Worm (Caenorhabditis elegans) whole organism, L3 larva: ENCODE data around the gene F23D12.4.

Experiments used
- ama-1 ChIP-seq: fragments of 150-350 bp; optimal IDR thresholded peaks from 2 replicates; lab custom pipeline; 2018
- ceh-9 ChIP-seq: sonication (generic microtip); optimal IDR thresholded peaks from 2 replicates; lab custom pipeline; 2018; ENCODE audit warnings: missing biosample characterization, missing genetic modification characterization
- elt-3 ChIP-seq, 3 experiments: fragments of 150-350 bp in 1 of 3; sonication (generic microtip) in 2 of 3; optimal IDR thresholded peaks; 2 replicates in 2 of 3; 4 replicates in 1 of 3; lab custom pipeline; 2014 to 2017; ENCODE audit warnings: missing biosample characterization in 3 of 3, missing genetic modification characterization in 3 of 3
- lin-15B ChIP-seq: fragments of 150-350 bp; optimal IDR thresholded peaks from 2 replicates; lab custom pipeline; 2014; ENCODE audit warnings: missing biosample characterization, missing genetic modification characterization
- lin-39 ChIP-seq: fragments of 150-350 bp; optimal IDR thresholded peaks from 2 replicates; lab custom pipeline; 2018; ENCODE audit warnings: missing biosample characterization, missing genetic modification reagents, missing genetic modification characterization
- mdl-1 ChIP-seq: fragments of 150-350 bp; optimal IDR thresholded peaks from 2 replicates; lab custom pipeline; 2014; ENCODE audit warnings: missing biosample characterization, missing genetic modification characterization
- nfya-1 ChIP-seq: sonication (generic microtip); optimal IDR thresholded peaks from 2 replicates; lab custom pipeline; 2017; ENCODE audit warnings: missing genetic modification characterization, mild to moderate bottlenecking, missing compliant biosample characterization, antibody characterized with exemption, moderate library complexity; ENCODE audit not compliant: insufficient read depth
- nhr-12 ChIP-seq: fragments of 150-350 bp; optimal IDR thresholded peaks from 2 replicates; lab custom pipeline; 2014; ENCODE audit warnings: missing biosample characterization, missing genetic modification characterization
- nhr-237 ChIP-seq: fragments of 150-350 bp; optimal IDR thresholded peaks from 2 replicates; lab custom pipeline; 2014; ENCODE audit warnings: missing biosample characterization, missing genetic modification characterization
- pha-4 ChIP-seq: fragments of 150-350 bp; optimal IDR thresholded peaks from 2 replicates; lab custom pipeline; 2014; ENCODE audit warnings: missing biosample characterization, missing genetic modification reagents, missing genetic modification characterization
- pqm-1 ChIP-seq: fragments of 150-350 bp; optimal IDR thresholded peaks from 2 replicates; lab custom pipeline; 2017; ENCODE audit warnings: missing biosample characterization, missing genetic modification characterization, inconsistent platforms
- sea-2 ChIP-seq: fragments of 150-350 bp; sonication (generic microtip); optimal IDR thresholded peaks from 4 replicates; lab custom pipeline; 2014; ENCODE audit warnings: missing biosample characterization, missing genetic modification reagents, missing genetic modification characterization
- snpc-4 ChIP-seq: fragments of 150-350 bp; optimal IDR thresholded peaks from 2 replicates; lab custom pipeline; 2014; ENCODE audit warnings: missing biosample characterization, missing genetic modification characterization
- unc-39 ChIP-seq: sonication (generic microtip); optimal IDR thresholded peaks from 4 replicates; lab custom pipeline; 2017; ENCODE audit warnings: missing biosample characterization, missing genetic modification characterization

ce11 chrX:14424186-14424585 is 20.6 kb upstream of the F23D12.4 start:
- no peak for TF ChIP-seq pha-4 (tag; lab: Kevin White, UChicago)
- TF ChIP-seq elt-3 (tag; optimal IDR thresholded peaks at IDR 0.05; lab: Kevin White, UChicago): no peak
- no peak for TF ChIP-seq lin-15B (tag; lab: Kevin White, UChicago)
- TF ChIP-seq ceh-9 (tag; lab: Kevin White, UChicago): no peak
- TF ChIP-seq ama-1 (lab: Kevin White, UChicago): no peak
- TF ChIP-seq nfya-1 (tag; lab: Kevin White, UChicago): no peak
- no peak for TF ChIP-seq mdl-1 (tag; lab: Kevin White, UChicago)
- TF ChIP-seq pqm-1 (tag; lab: Kevin White, UChicago): no peak
- TF ChIP-seq sea-2 (GFP tag; lab: Kevin White, UChicago): no peak
- no peak for TF ChIP-seq nhr-12 (tag; lab: Kevin White, UChicago)
- no peak for TF ChIP-seq lin-39 (tag; lab: Kevin White, UChicago)
- TF ChIP-seq unc-39 (tag; lab: Kevin White, UChicago): no peak
- no peak for TF ChIP-seq nhr-237 (tag; lab: Kevin White, UChicago)
- no peak for TF ChIP-seq snpc-4
